Fruit fly (Drosophila melanogaster): ENCODE results near the gene CG43074.

The CG43074 gene

DNA sequence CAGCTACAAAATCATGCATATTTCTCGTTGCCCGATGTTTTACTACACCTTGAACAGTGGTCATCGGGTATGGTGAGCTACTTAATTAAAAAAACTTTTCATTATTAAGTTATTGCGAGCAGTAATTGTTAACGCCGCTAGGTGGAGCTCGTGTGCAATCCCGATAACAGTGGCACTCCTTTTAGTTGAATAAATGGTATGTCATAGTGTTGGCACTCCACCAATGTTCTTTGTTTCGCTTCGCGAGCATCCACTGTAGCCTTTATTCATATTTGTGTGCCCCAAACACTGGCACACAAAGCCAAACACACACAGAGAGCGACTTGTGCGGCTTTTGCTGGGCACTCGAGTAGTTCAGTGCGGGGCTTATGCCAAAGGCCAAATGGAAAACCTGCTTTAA lies 33.4 kb upstream of the CG43074 start:
- TF ChIP-seq achi (GFP tag; optimal IDR thresholded peaks at IDR 0.05): peak; percentile 91
- peak; percentile 80 for TF ChIP-seq CG8319 (GFP tag; optimal IDR thresholded peaks at IDR 0.05)
- TF ChIP-seq Eip75B (GFP tag; optimal IDR thresholded peaks at IDR 0.05): peak; percentile 90
- peak; percentile 91 for TF ChIP-seq Sox15 (GFP tag; optimal IDR thresholded peaks at IDR 0.05)
- peak; percentile 84 for TF ChIP-seq CG7368 (GFP tag; optimal IDR thresholded peaks at IDR 0.05)
- TF ChIP-seq OdsH (GFP tag; optimal IDR thresholded peaks at IDR 0.05): peak; percentile 92
- peak; percentile 88 for TF ChIP-seq CG34406 (GFP tag; optimal IDR thresholded peaks at IDR 0.05)
- TF ChIP-seq CG3919 (GFP tag; optimal IDR thresholded peaks at IDR 0.05): peak; percentile 92
- TF ChIP-seq fkh (GFP tag; optimal IDR thresholded peaks at IDR 0.05): peak; percentile 57
- peak; percentile 97 for TF ChIP-seq Eip78C (GFP tag)
- peak; percentile 94 for TF ChIP-seq cyc (GFP tag; optimal IDR thresholded peaks at IDR 0.05)
- peak; percentile 94 for TF ChIP-seq lz (GFP tag; optimal IDR thresholded peaks at IDR 0.05)
- peak; percentile 99 for TF ChIP-seq svp (GFP tag)
- peak; percentile 78 for TF ChIP-seq CG16779 (tag; optimal IDR thresholded peaks at IDR 0.05)
- peak; percentile 90 for TF ChIP-seq CG11902 (GFP tag; optimal IDR thresholded peaks at IDR 0.05)
- TF ChIP-seq CG6163 (GFP tag; IDR thresholded peaks at IDR 0.05): peak; percentile 98
- peak; percentile 94 for TF ChIP-seq pdm3 (GFP tag; optimal IDR thresholded peaks at IDR 0.05)
- peak; percentile 94 for TF ChIP-seq Sox102F (GFP tag; optimal IDR thresholded peaks at IDR 0.05)
- TF ChIP-seq CG6276 (GFP tag; optimal IDR thresholded peaks at IDR 0.05): peak; percentile 85
- TF ChIP-seq Lpt (GFP tag; optimal IDR thresholded peaks at IDR 0.05): peak; percentile 79
- TF ChIP-seq Eip93F (GFP tag; optimal IDR thresholded peaks at IDR 0.05): peak; percentile 52
- TF ChIP-seq Sox14 (GFP tag; optimal IDR thresholded peaks at IDR 0.05): peak; percentile 92
- TF ChIP-seq CG31627 (GFP tag; optimal IDR thresholded peaks at IDR 0.05): peak; percentile 96
- peak; percentile 89 for TF ChIP-seq CG32006 (GFP tag; optimal IDR thresholded peaks at IDR 0.05)
- peak; percentile 92 for TF ChIP-seq Ets21C (GFP tag; optimal IDR thresholded peaks at IDR 0.05)
- peak; percentile 93 for TF ChIP-seq Gug (GFP tag; IDR thresholded peaks at IDR 0.05)
- peak; percentile 91 for TF ChIP-seq Hr4 (GFP tag; optimal IDR thresholded peaks at IDR 0.05)
- peak; percentile 61 for TF ChIP-seq Hr38 (GFP tag; optimal IDR thresholded peaks at IDR 0.05)
- TF ChIP-seq CG1621 (tag; optimal IDR thresholded peaks at IDR 0.05): peak; percentile 78
- TF ChIP-seq dsx (GFP tag; optimal IDR thresholded peaks at IDR 0.05; ENCODE audit: poor library complexity, severe bottlenecking): peak; percentile 84
- peak; percentile 95 for TF ChIP-seq esn (GFP tag; optimal IDR thresholded peaks at IDR 0.05)
- TF ChIP-seq acj6 (GFP tag; optimal IDR thresholded peaks at IDR 0.05): peak; percentile 91
- peak; percentile 94 for TF ChIP-seq eg (GFP tag; IDR thresholded peaks at IDR 0.05)
- TF ChIP-seq CG4318 (GFP tag; optimal IDR thresholded peaks at IDR 0.05): peak; percentile 66
- TF ChIP-seq vri (GFP tag; optimal IDR thresholded peaks at IDR 0.05): peak; percentile 92
- peak; percentile 70 for TF ChIP-seq Blimp-1 (GFP tag; optimal IDR thresholded peaks at IDR 0.05)
- peak; percentile 82 for TF ChIP-seq CG11762 (GFP tag; optimal IDR thresholded peaks at IDR 0.05; ENCODE audit: insufficient read depth)
- peak; percentile 68 for TF ChIP-seq fd85E (GFP tag; optimal IDR thresholded peaks at IDR 0.05)
- peak; percentile 94 for TF ChIP-seq CG6792 (GFP tag; optimal IDR thresholded peaks at IDR 0.05)
- peak; percentile 72 for TF ChIP-seq CG6808 (GFP tag; optimal IDR thresholded peaks at IDR 0.05)
- peak; percentile 89 for TF ChIP-seq CG10631 (GFP tag; optimal IDR thresholded peaks at IDR 0.05)
- TF ChIP-seq salr (GFP tag; optimal IDR thresholded peaks at IDR 0.05): peak; percentile 64 to 80
- peak; percentile 76 for TF ChIP-seq ss (GFP tag; optimal IDR thresholded peaks at IDR 0.05)
- TF ChIP-seq Hr39 (GFP tag; optimal IDR thresholded peaks at IDR 0.05): peak; percentile 95
- TF ChIP-seq Ets96B (tag; optimal IDR thresholded peaks at IDR 0.05): peak; percentile 80
- peak; percentile 96 for TF ChIP-seq CG8119 (GFP tag; IDR thresholded peaks at IDR 0.05)
- peak; percentile 91 for TF ChIP-seq Smox (GFP tag; optimal IDR thresholded peaks at IDR 0.05)
- TF ChIP-seq CG10669 (GFP tag; optimal IDR thresholded peaks at IDR 0.05): peak; percentile 79
- TF ChIP-seq topi (GFP tag; optimal IDR thresholded peaks at IDR 0.05): peak; percentile 92
- peak; percentile 76 for TF ChIP-seq CG6854 (GFP tag; optimal IDR thresholded peaks at IDR 0.05)
- TF ChIP-seq Met (GFP tag; optimal IDR thresholded peaks at IDR 0.05): peak; percentile 95
- TF ChIP-seq fd59A (GFP tag; optimal IDR thresholded peaks at IDR 0.05): peak; percentile 79
